Worm (Caenorhabditis elegans) whole organism, young adult: ENCODE results near the gene F35H12.1.

Source experiments
- D2030.7 ChIP-seq: fragments of 200-800 bp; sonication (Bioruptor generic); IDR thresholded peaks from 2 replicates; pipeline ENCODE4 v1.3.6; 2022; ENCODE audit warnings: missing genetic modification reagents, missing genetic modification characterization, missing compliant biosample characterization
- F33H1.4 ChIP-seq: fragments of 200-800 bp; sonication (Bioruptor generic); IDR thresholded peaks from 2 replicates; pipeline ENCODE4 v1.3.6; 2022; ENCODE audit warnings: missing genetic modification reagents, missing genetic modification characterization, missing compliant biosample characterization
- Y56A3A.18 ChIP-seq: fragments of 200-800 bp; sonication (Bioruptor generic); IDR thresholded peaks from 2 replicates; pipeline ENCODE4 v1.3.6; 2022; ENCODE audit warnings: missing genetic modification reagents, missing genetic modification characterization, missing compliant biosample characterization
- Y95B8A.8 ChIP-seq: fragments of 200-800 bp; sonication (Bioruptor generic); IDR thresholded peaks from 2 replicates; pipeline ENCODE4 v1.3.6; 2022; ENCODE audit warnings: missing genetic modification reagents, missing genetic modification characterization, missing compliant biosample characterization
- aptf-2 ChIP-seq: fragments of 200-800 bp; sonication (Bioruptor generic); conservative IDR thresholded peaks from 2 replicates; pipeline ENCODE4 v1.3.6; 2022; ENCODE audit warnings: missing genetic modification reagents, missing genetic modification characterization, missing compliant biosample characterization
- cebp-1 ChIP-seq, 2 experiments: fragments of 200-800 bp in 1 of 2; sonication (Bioruptor generic) in 1 of 2; sonication (generic microtip) in 1 of 2; IDR thresholded peaks in 1 of 2; optimal IDR thresholded peaks in 1 of 2; 2 replicates each; pipeline versions ENCODE4 v1.3.6 to Lab custom; 2017 to 2022; ENCODE audit warnings: missing compliant biosample characterization in 2 of 2, missing genetic modification characterization in 2 of 2, mild to moderate bottlenecking in 1 of 2, missing genetic modification reagents in 1 of 2, moderate library complexity in 1 of 2
- cebp-2 ChIP-seq: fragments of 200-800 bp; sonication (Bioruptor generic); IDR thresholded peaks from 2 replicates; pipeline ENCODE4 v1.3.6; 2022; ENCODE audit warnings: missing genetic modification characterization, missing compliant biosample characterization
- ceh-100 ChIP-seq: fragments of 200-800 bp; sonication (Bioruptor generic); IDR thresholded peaks from 2 replicates; pipeline ENCODE4 v1.3.6; 2022; ENCODE audit warnings: missing genetic modification reagents, missing genetic modification characterization, missing compliant biosample characterization
- ceh-58 ChIP-seq: fragments of 200-800 bp; sonication (Bioruptor generic); IDR thresholded peaks from 2 replicates; pipeline ENCODE4 v1.3.6; 2022; ENCODE audit warnings: missing genetic modification characterization, missing compliant biosample characterization
- ceh-91 ChIP-seq: fragments of 200-800 bp; sonication (Bioruptor generic); IDR thresholded peaks from 2 replicates; pipeline ENCODE4 v1.3.6; 2022; ENCODE audit warnings: missing genetic modification reagents, missing genetic modification characterization, missing compliant biosample characterization
- dox-1 ChIP-seq: fragments of 200-800 bp; sonication (Bioruptor generic); IDR thresholded peaks from 2 replicates; pipeline ENCODE4 v1.3.6; 2022; ENCODE audit warnings: missing genetic modification reagents, missing genetic modification characterization, missing compliant biosample characterization
- egl-44 ChIP-seq: fragments of 200-800 bp; sonication (Bioruptor generic); IDR thresholded peaks from 2 replicates; pipeline ENCODE4 v1.3.6; 2022; ENCODE audit warnings: missing genetic modification reagents, missing genetic modification characterization, missing compliant biosample characterization
- hmg-1.2 ChIP-seq: fragments of 200-800 bp; sonication (Bioruptor generic); IDR thresholded peaks from 2 replicates; pipeline ENCODE4 v1.3.6; 2022; ENCODE audit warnings: missing genetic modification reagents, missing genetic modification characterization, missing compliant biosample characterization
- hsf-1 ChIP-seq: fragments of 200-800 bp; sonication (Bioruptor generic); IDR thresholded peaks from 2 replicates; pipeline ENCODE4 v1.3.6; 2022; ENCODE audit warnings: missing genetic modification reagents, missing genetic modification characterization, missing compliant biosample characterization
- let-526 ChIP-seq: fragments of 200-800 bp; sonication (Bioruptor generic); IDR thresholded peaks from 2 replicates; pipeline ENCODE4 v1.3.6; 2022; ENCODE audit warnings: missing genetic modification reagents, missing genetic modification characterization, missing compliant biosample characterization
- let-607 ChIP-seq, 2 experiments: fragments of 200-800 bp in 1 of 2; sonication (Bioruptor generic) in 1 of 2; sonication (generic microtip) in 1 of 2; optimal IDR thresholded peaks; 2 replicates each; lab custom pipeline; 2016 to 2018; ENCODE audit warnings: mild to moderate bottlenecking in 2 of 2, missing compliant biosample characterization in 2 of 2, missing genetic modification characterization in 2 of 2, moderate library complexity in 2 of 2, missing genotype in 1 of 2
- madf-3 ChIP-seq: fragments of 200-800 bp; sonication (Bioruptor generic); IDR thresholded peaks from 2 replicates; pipeline ENCODE4 v1.3.6; 2022; ENCODE audit warnings: missing genetic modification reagents, missing genetic modification characterization, missing compliant biosample characterization
- mcd-1 ChIP-seq: fragments of 200-800 bp; sonication (Bioruptor generic); IDR thresholded peaks from 2 replicates; pipeline ENCODE4 v1.3.6; 2022; ENCODE audit warnings: missing genetic modification reagents, missing genetic modification characterization, missing compliant biosample characterization
- mel-28 ChIP-seq: sonication (generic microtip); optimal IDR thresholded peaks from 2 replicates; lab custom pipeline; 2016; ENCODE audit warnings: borderline replicate concordance, mild to moderate bottlenecking, missing genetic modification characterization, missing compliant biosample characterization
- nfyb-1 ChIP-seq: fragments of 200-800 bp; sonication (Bioruptor generic); IDR thresholded peaks from 2 replicates; pipeline ENCODE4 v1.3.6; 2022; ENCODE audit warnings: missing genetic modification reagents, missing genetic modification characterization, missing compliant biosample characterization
- nhr-80 ChIP-seq: sonication (generic microtip); optimal IDR thresholded peaks from 2 replicates; lab custom pipeline; 2016; ENCODE audit warnings: missing genetic modification characterization, missing compliant biosample characterization
- pbrm-1 ChIP-seq: fragments of 200-800 bp; sonication (Bioruptor generic); IDR thresholded peaks from 2 replicates; pipeline ENCODE4 v1.3.6; 2022; ENCODE audit warnings: missing genetic modification reagents, missing genetic modification characterization, missing compliant biosample characterization
- rcor-1 ChIP-seq: fragments of 200-800 bp; sonication (Bioruptor generic); IDR thresholded peaks from 2 replicates; pipeline ENCODE4 v1.3.6; 2022; ENCODE audit warnings: missing genetic modification reagents, missing genetic modification characterization, missing compliant biosample characterization
- snpc-1.1 ChIP-seq: sonication (generic microtip); optimal IDR thresholded peaks from 2 replicates; lab custom pipeline; 2017; ENCODE audit warnings: missing genetic modification characterization, mild to moderate bottlenecking, missing compliant biosample characterization, antibody characterized with exemption, moderate library complexity, missing genotype, missing genetic modification reagents; ENCODE audit not compliant: insufficient read depth
- snpc-4 ChIP-seq, 5 experiments: fragments of 150-350 bp in 1 of 5; sonication (generic microtip) in 4 of 5; optimal IDR thresholded peaks; 2 replicates each; lab custom pipeline; 2014 to 2018; ENCODE audit warnings: missing genetic modification characterization in 5 of 5, missing biosample characterization in 3 of 5, antibody characterized with exemption in 2 of 5, mild to moderate bottlenecking in 2 of 5, missing compliant biosample characterization in 2 of 5, missing genotype in 2 of 5, moderate library complexity in 2 of 5, missing genetic modification reagents in 1 of 5
- unc-62 ChIP-seq: fragments of 150-350 bp; optimal IDR thresholded peaks from 2 replicates; lab custom pipeline; 2014; ENCODE audit warnings: missing biosample characterization, missing genetic modification reagents, missing genetic modification characterization
- zim-3 ChIP-seq: sonication (generic microtip); optimal IDR thresholded peaks from 2 replicates; lab custom pipeline; 2017; ENCODE audit warnings: mild to moderate bottlenecking, missing genetic modification characterization, moderate library complexity, missing compliant biosample characterization
- ztf-22 ChIP-seq: fragments of 200-800 bp; sonication (Bioruptor generic); optimal IDR thresholded peaks from 2 replicates; lab custom pipeline; 2018; ENCODE audit warnings: mild to moderate bottlenecking, missing genetic modification characterization, moderate library complexity, missing compliant biosample characterization
- ztf-6 ChIP-seq: fragments of 200-800 bp; sonication (Bioruptor generic); IDR thresholded peaks from 2 replicates; pipeline ENCODE4 v1.3.6; 2022; ENCODE audit warnings: missing genetic modification reagents, missing genetic modification characterization, missing compliant biosample characterization

Gene F35H12.1

DNA sequence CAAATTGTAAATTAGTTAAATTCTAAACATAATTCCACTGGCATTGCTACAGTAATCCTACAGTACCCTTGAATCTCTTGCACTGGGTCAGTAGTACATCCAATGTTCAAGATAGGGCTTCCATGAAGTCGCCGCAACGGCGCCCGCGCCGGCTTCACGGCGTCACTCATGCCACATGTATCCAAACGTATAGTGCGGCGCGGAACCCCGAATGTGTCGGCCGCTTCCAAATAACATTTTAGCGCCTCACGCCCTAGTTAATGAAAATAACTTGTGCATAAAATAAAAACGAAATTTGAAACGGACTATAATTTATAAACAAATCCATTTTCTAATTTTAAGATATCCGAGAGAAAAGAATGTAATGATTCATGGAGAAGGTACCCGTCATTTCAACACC is 2.4 kb downstream of the F35H12.1 start:
- TF ChIP-seq Y56A3A.18 (GFP tag; lab: Robert Waterston, UW): no peak
- no peak for TF ChIP-seq ztf-6 (GFP tag; lab: Robert Waterston, UW)
- TF ChIP-seq mcd-1: no peak
- TF ChIP-seq pbrm-1 (GFP tag; lab: Robert Waterston, UW): no peak
- TF ChIP-seq hmg-1.2: peak; percentile 47; the same call in 1 of the 2 replicates
- TF ChIP-seq mel-28 (tag; lab: Kevin White, UChicago): no peak
- TF ChIP-seq snpc-4 (GFP tag; optimal IDR thresholded peaks at IDR 0.05; lab: Kevin White, UChicago): no peak
- peak in 3 of 4 experiments; percentile 56 to 93 (median 92) for TF ChIP-seq snpc-4 (tag; optimal IDR thresholded peaks at IDR 0.05; lab: Kevin White, UChicago)
- no peak for TF ChIP-seq unc-62 (GFP tag; lab: Kevin White, UChicago)
- no peak for TF ChIP-seq rcor-1 (GFP tag; lab: Robert Waterston, UW)

DNA sequence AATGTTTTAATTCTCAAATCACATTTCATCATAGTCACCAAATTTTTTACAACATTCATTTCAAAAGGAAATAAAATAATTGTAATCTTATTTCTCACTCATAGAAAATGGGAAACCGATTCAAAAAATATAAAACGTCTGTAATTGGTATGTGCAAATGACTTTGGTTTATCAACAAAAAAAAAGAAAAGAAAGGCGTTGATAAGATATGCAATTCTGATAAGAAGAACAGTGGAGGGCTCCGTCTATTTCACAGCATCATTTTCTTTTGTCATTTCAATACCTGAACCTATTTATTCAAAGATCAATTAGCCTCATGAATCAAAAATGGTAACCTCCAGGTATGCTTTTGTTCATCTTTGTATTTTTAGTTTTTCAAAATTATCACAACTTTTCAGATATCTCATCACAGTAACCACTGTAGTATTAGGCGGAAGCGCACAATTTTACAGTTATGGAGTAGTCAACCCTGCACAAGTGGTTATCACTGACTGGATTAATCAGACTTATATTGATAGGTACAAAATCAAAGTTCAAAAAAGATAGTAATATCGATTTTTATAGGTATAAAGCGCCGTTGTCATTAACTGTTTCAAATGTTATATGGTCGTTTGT is 4.8 kb downstream of the F35H12.1 start, which contains the start of gene F53H8.3:
F53H8.3 (plus strand) TSS at position 275 of the 615 bp plus-strand sequence.
- TF ChIP-seq nhr-80 (tag; lab: Kevin White, UChicago) (peak; percentile 70), egl-44 (GFP tag; lab: Robert Waterston, UW) (no peak)

DNA sequence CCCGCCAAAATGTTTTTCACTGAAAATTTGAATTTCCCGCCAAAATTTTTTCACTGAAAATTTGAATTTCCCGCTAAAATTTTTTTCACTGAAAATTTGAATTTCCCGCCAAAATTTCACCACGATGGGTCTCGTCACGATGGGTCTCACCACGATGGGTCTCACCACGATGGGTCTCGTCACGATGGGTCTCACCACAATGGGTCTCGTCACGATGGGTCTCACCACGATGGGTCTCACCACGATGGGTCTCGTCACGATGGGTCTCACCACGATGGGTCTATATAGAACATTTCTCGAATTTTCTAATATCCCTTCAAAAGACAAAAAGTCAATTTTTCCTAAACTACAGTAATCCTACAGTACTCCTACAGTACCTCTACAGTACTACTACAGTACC is 10.1 kb downstream of the F35H12.1 start:
- TF ChIP-seq madf-3 (GFP tag; lab: Robert Waterston, UW) (peak; percentile 83; the same call in 1 of the 2 replicates), hsf-1 (GFP tag; lab: Robert Waterston, UW) (peak; percentile 53; the same call in 1 of the 2 replicates), ceh-58 (GFP tag; lab: Robert Waterston, UW) (0 out of 2 replicates have a peak, but pooled peaks have one; percentile 34), Y56A3A.18 (GFP tag; lab: Robert Waterston, UW) (0 out of 2 replicates have a peak, but pooled peaks have one; percentile 48), F33H1.4 (GFP tag; lab: Robert Waterston, UW) (peak; percentile 40; the same call in 1 of the 2 replicates), Y95B8A.8 (0 out of 2 replicates have a peak, but pooled peaks have one; percentile 46), nfyb-1 (GFP tag; lab: Robert Waterston, UW) (peak; percentile 57; the same call in 1 of the 2 replicates), D2030.7 (GFP tag; lab: Robert Waterston, UW) (0 out of 2 replicates have a peak, but pooled peaks have one; percentile 8)
- TF ChIP-seq, all 124 proteins: peak for 8; not testable (repeated sequence) for 116

DNA sequence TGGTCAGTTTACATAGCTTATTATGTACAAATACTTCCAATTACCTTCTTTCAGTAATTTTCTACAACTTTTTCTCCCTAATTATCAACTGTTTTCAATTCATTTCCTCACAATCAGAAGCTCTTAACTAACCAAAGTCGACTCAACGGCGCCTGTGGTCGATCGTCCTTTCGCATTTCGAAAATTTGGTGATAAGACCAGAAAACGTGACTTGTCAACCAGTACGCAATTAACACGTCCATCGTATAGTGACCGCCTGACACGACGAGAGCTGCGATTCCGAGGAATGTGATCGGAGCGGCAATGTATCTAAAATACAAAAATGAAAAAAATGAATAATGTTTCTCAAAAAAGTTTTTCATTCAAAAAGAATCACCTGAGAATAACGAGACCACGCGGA is 12.1 kb downstream of the F35H12.1 start:
- no peak for TF ChIP-seq snpc-1.1
- peak; percentile 21; the same call in 1 of the 2 replicates for TF ChIP-seq cebp-1 (GFP tag; IDR thresholded peaks at IDR 0.05; lab: Robert Waterston, UW)
- TF ChIP-seq cebp-1 (tag; optimal IDR thresholded peaks at IDR 0.05; lab: Kevin White, UChicago): peak; percentile 37
- TF ChIP-seq egl-44 (GFP tag; lab: Robert Waterston, UW): 0 out of 2 replicates have a peak, but pooled peaks have one; percentile 24
- TF ChIP-seq ceh-91 (GFP tag; lab: Robert Waterston, UW): no peak
- TF ChIP-seq nhr-80 (tag; lab: Kevin White, UChicago): peak; percentile 88
- no peak for TF ChIP-seq cebp-2 (GFP tag; lab: Robert Waterston, UW)
- TF ChIP-seq dox-1 (GFP tag; lab: Robert Waterston, UW): peak; percentile 52
- peak in 1 of 2 experiments; percentile 45 for TF ChIP-seq let-607 (tag; optimal IDR thresholded peaks at IDR 0.05; lab: Kevin White, UChicago)
- no peak for TF ChIP-seq ceh-100 (GFP tag; lab: Robert Waterston, UW)
- TF ChIP-seq zim-3 (tag; lab: Kevin White, UChicago): no peak
- TF ChIP-seq aptf-2 (GFP tag; lab: Robert Waterston, UW): no peak
- TF ChIP-seq ztf-22 (GFP tag; lab: Kevin White, UChicago): no peak
- TF ChIP-seq let-526 (GFP tag; lab: Robert Waterston, UW): no peak
- TF ChIP-seq, all 124 proteins: peak for 5
